Fruit fly (Drosophila melanogaster) whole organism, embryonic: Measurements from ENCODE around the gene Ptx1.
A peak's percentile ranks its signal among the peaks of the same experiment; 100 is the strongest.

Experiments
- Bdp1 ChIP-seq: fragments of 200-800 bp; sonication (Bioruptor generic); optimal IDR thresholded peaks from 3 replicates; lab custom pipeline; 2016; ENCODE audit warnings: missing biosample characterization, missing genetic modification characterization
- CG10321 ChIP-seq: fragments of 200-800 bp; sonication (Bioruptor generic); IDR thresholded peaks from 2 replicates; pipeline ENCODE4 v1.3.6; 2022; ENCODE audit warnings: missing biosample characterization, missing genetic modification characterization
- CG10366 ChIP-seq: fragments of 200-800 bp; sonication (Bioruptor generic); IDR thresholded peaks from 2 replicates; pipeline ENCODE4 v1.3.6; 2022; ENCODE audit warnings: missing biosample characterization, missing genetic modification characterization
- CG11696 ChIP-seq: fragments of 200-800 bp; sonication (Bioruptor generic); IDR thresholded peaks from 2 replicates; pipeline ENCODE4 v1.3.6; 2022; ENCODE audit warnings: missing biosample characterization, missing genetic modification characterization
- CG12071 ChIP-seq: fragments of 200-800 bp; sonication (Bioruptor generic); optimal IDR thresholded peaks from 3 replicates; lab custom pipeline; 2018; ENCODE audit warnings: missing biosample characterization, mild to moderate bottlenecking, missing genetic modification characterization
- CG12104 ChIP-seq: fragments of 200-800 bp; sonication (Bioruptor generic); optimal IDR thresholded peaks from 3 replicates; lab custom pipeline; 2016; ENCODE audit warnings: missing biosample characterization, missing genetic modification characterization
- CG1603 ChIP-seq: fragments of 200-800 bp; sonication (Bioruptor generic); optimal IDR thresholded peaks from 2 replicates; lab custom pipeline; 2019; ENCODE audit warnings: missing biosample characterization, mild to moderate bottlenecking, missing genetic modification characterization, moderate library complexity
- CG16779 ChIP-seq: fragments of 200-800 bp; sonication (Bioruptor generic); IDR thresholded peaks from 2 replicates; pipeline ENCODE4 v1.3.6; 2022; ENCODE audit warnings: missing biosample characterization, missing genetic modification characterization
- CG17186 ChIP-seq: fragments of 200-800 bp; sonication (Bioruptor generic); optimal IDR thresholded peaks from 3 replicates; lab custom pipeline; 2017; ENCODE audit warnings: missing biosample characterization, missing genetic modification reagents, missing genetic modification characterization
- CG17328 ChIP-seq: fragments of 200-800 bp; sonication (Bioruptor generic); IDR thresholded peaks from 2 replicates; pipeline ENCODE4 v1.3.6; 2022; ENCODE audit warnings: missing biosample characterization, missing genetic modification characterization
- CG18764 ChIP-seq: fragments of 200-800 bp; sonication (Bioruptor generic); optimal IDR thresholded peaks from 3 replicates; lab custom pipeline; 2016; ENCODE audit warnings: missing biosample characterization, missing genetic modification characterization
- CG32772 ChIP-seq: fragments of 200-800 bp; sonication (Bioruptor generic); IDR thresholded peaks from 2 replicates; pipeline ENCODE4 v1.3.6; 2022; ENCODE audit warnings: missing biosample characterization, missing genetic modification characterization
- CG3726 ChIP-seq: fragments of 200-800 bp; sonication (Bioruptor generic); IDR thresholded peaks from 3 replicates; pipeline ENCODE4, ENCODE4 v1.3.6; 2022; ENCODE audit warnings: missing biosample characterization, missing genetic modification characterization
- CG4282 ChIP-seq: fragments of 200-800 bp; sonication (Bioruptor generic); optimal IDR thresholded peaks from 2 replicates; lab custom pipeline; 2016; ENCODE audit warnings: missing biosample characterization, missing genetic modification characterization
- CG4328 ChIP-seq: fragments of 200-800 bp; sonication (Bioruptor generic); optimal IDR thresholded peaks from 3 replicates; lab custom pipeline; 2017; ENCODE audit warnings: missing biosample characterization, missing genetic modification reagents, missing genetic modification characterization
- CG7271 ChIP-seq: fragments of 200-800 bp; sonication (Bioruptor generic); optimal IDR thresholded peaks from 2 replicates; lab custom pipeline; 2018; ENCODE audit warnings: missing biosample characterization, mild to moderate bottlenecking, missing genetic modification characterization, moderate library complexity
- CG9876 ChIP-seq: fragments of 200-800 bp; sonication (Bioruptor generic); optimal IDR thresholded peaks from 2 replicates; lab custom pipeline; 2016; ENCODE audit warnings: missing biosample characterization, missing genetic modification characterization
- CG9932 ChIP-seq: fragments of 200-800 bp; sonication (Bioruptor generic); IDR thresholded peaks from 2 replicates; pipeline ENCODE4 v1.3.6; 2022; ENCODE audit warnings: missing biosample characterization, missing genetic modification characterization
- E2f2 ChIP-seq: fragments of 200-800 bp; sonication (Bioruptor generic); IDR thresholded peaks from 2 replicates; pipeline ENCODE4 v1.3.6; 2022; ENCODE audit warnings: missing biosample characterization, missing genetic modification characterization
- Ets65A ChIP-seq: fragments of 200-800 bp; sonication (Bioruptor generic); peaks from one replicate; lab custom pipeline; 2016; ENCODE audit warnings: missing biosample characterization, missing genetic modification characterization
- Gug ChIP-seq: fragments of 200-800 bp; sonication (Bioruptor generic); IDR thresholded peaks from 4 replicates; pipeline ENCODE4 v1.3.6; 2022; ENCODE audit warnings: missing biosample characterization, missing genetic modification characterization
- HHEX ChIP-seq: fragments of 200-800 bp; sonication (Bioruptor generic); optimal IDR thresholded peaks from 3 replicates; lab custom pipeline; 2017; ENCODE audit warnings: missing biosample characterization, mild to moderate bottlenecking, missing genetic modification characterization, missing genetic modification reagents
- Hand ChIP-seq: fragments of 200-800 bp; sonication (Bioruptor generic); optimal IDR thresholded peaks from 2 replicates; lab custom pipeline; 2017; ENCODE audit warnings: mild to moderate bottlenecking, missing biosample characterization, missing genetic modification reagents, missing genetic modification characterization
- Hey ChIP-seq: fragments of 200-800 bp; sonication (Bioruptor generic); optimal IDR thresholded peaks from 3 replicates; lab custom pipeline; 2018; ENCODE audit warnings: missing biosample characterization, mild to moderate bottlenecking, missing genetic modification characterization
- HmgD ChIP-seq: fragments of 200-800 bp; sonication (Bioruptor generic); optimal IDR thresholded peaks from 3 replicates; lab custom pipeline; 2016; ENCODE audit warnings: missing biosample characterization, missing genetic modification characterization
- Lhr ChIP-seq: fragments of 200-800 bp; sonication (Bioruptor generic); optimal IDR thresholded peaks from 3 replicates; lab custom pipeline; 2017; ENCODE audit warnings: mild to moderate bottlenecking, missing biosample characterization, missing genetic modification reagents, missing genetic modification characterization
- Mrtf ChIP-seq: fragments of 200-800 bp; sonication (Bioruptor generic); IDR thresholded peaks from 3 replicates; pipeline ENCODE4 v1.3.6; 2022; ENCODE audit warnings: missing biosample characterization, missing genetic modification characterization
- Rfx ChIP-seq: fragments of 200-800 bp; sonication (Bioruptor generic); IDR thresholded peaks from 2 replicates; pipeline ENCODE4 v1.3.6; 2022; ENCODE audit warnings: missing biosample characterization, missing genetic modification characterization
- TFAM ChIP-seq: fragments of 200-800 bp; sonication (Bioruptor generic); optimal IDR thresholded peaks from 2 replicates; lab custom pipeline; 2017; ENCODE audit warnings: missing biosample characterization, missing genetic modification characterization, inconsistent platforms
- ash1 ChIP-seq: fragments of 200-800 bp; sonication (Bioruptor generic); optimal IDR thresholded peaks from 2 replicates; lab custom pipeline; 2018; ENCODE audit warnings: missing biosample characterization, mild to moderate bottlenecking, missing genetic modification characterization
- ato ChIP-seq: fragments of 200-800 bp; sonication (Bioruptor generic); IDR thresholded peaks from 2 replicates; pipeline ENCODE4 v1.3.6; 2022; ENCODE audit warnings: missing biosample characterization, missing genetic modification characterization; ENCODE audit not compliant: partially characterized antibody
- bowl ChIP-seq: fragments of 200-800 bp; sonication (Bioruptor generic); IDR thresholded peaks from 2 replicates; pipeline ENCODE4 v1.3.6; 2022; ENCODE audit warnings: missing biosample characterization, missing genetic modification characterization
- bsh ChIP-seq, 2 experiments: fragments of 200-800 bp; sonication (Bioruptor generic); optimal IDR thresholded peaks; 2 replicates each; lab custom pipeline; 2017 to 2018; ENCODE audit warnings: mild to moderate bottlenecking in 2 of 2, missing biosample characterization in 2 of 2, missing genetic modification characterization in 2 of 2, moderate library complexity in 1 of 2
- chn ChIP-seq: fragments of 200-800 bp; sonication (Bioruptor generic); optimal IDR thresholded peaks from 2 replicates; lab custom pipeline; 2016; ENCODE audit warnings: missing biosample characterization, missing genetic modification characterization
- dm ChIP-seq: fragments of 200-800 bp; sonication (Bioruptor generic); optimal IDR thresholded peaks from 3 replicates; lab custom pipeline; 2016; ENCODE audit warnings: missing biosample characterization, missing genetic modification characterization
- dpn ChIP-seq, 2 experiments: fragments of 200-800 bp; sonication (Bioruptor generic); optimal IDR thresholded peaks; 3 replicates each; lab custom pipeline; 2016; ENCODE audit warnings: missing biosample characterization in 2 of 2, missing genetic modification characterization in 2 of 2
- dysf ChIP-seq: fragments of 200-800 bp; sonication (Bioruptor generic); IDR thresholded peaks from 3 replicates; pipeline ENCODE4 v1.3.6; 2022; ENCODE audit warnings: missing biosample characterization, missing genetic modification characterization
- fd102C ChIP-seq: fragments of 200-800 bp; sonication (Bioruptor generic); optimal IDR thresholded peaks from 2 replicates; lab custom pipeline; 2018; ENCODE audit warnings: missing biosample characterization, mild to moderate bottlenecking, missing genetic modification characterization, moderate library complexity
- fd64A ChIP-seq: fragments of 200-800 bp; sonication (Bioruptor generic); optimal IDR thresholded peaks from 3 replicates; lab custom pipeline; 2018; ENCODE audit warnings: missing biosample characterization, mild to moderate bottlenecking, missing genetic modification characterization
- lab ChIP-seq: fragments of 200-800 bp; sonication (Bioruptor generic); optimal IDR thresholded peaks from 3 replicates; lab custom pipeline; 2017; ENCODE audit warnings: missing biosample characterization, missing genetic modification characterization, mild to moderate bottlenecking, moderate library complexity, missing genetic modification reagents
- org-1 ChIP-seq: fragments of 200-800 bp; sonication (Bioruptor generic); optimal IDR thresholded peaks from 2 replicates; lab custom pipeline; 2017; ENCODE audit warnings: missing biosample characterization, missing genetic modification characterization
- otp ChIP-seq: fragments of 200-800 bp; sonication (Bioruptor generic); IDR thresholded peaks from 3 replicates; pipeline ENCODE4, ENCODE4 v1.3.6; 2022; ENCODE audit warnings: missing biosample characterization, missing genetic modification characterization
- p53 ChIP-seq: fragments of 200-800 bp; sonication (Bioruptor generic); optimal IDR thresholded peaks from 2 replicates; lab custom pipeline; 2016; ENCODE audit warnings: missing biosample characterization, missing genetic modification characterization
- pan ChIP-seq, 4 experiments: fragments of >200 bp in 3 of 4; fragments of 200-800 bp in 1 of 4; sonication (Bioruptor generic) in 1 of 4; optimal IDR thresholded peaks in 3 of 4; IDR thresholded peaks in 1 of 4; 2 replicates each; pipeline versions ENCODE4 v1.3.6 to Lab custom; 2017 to 2022; ENCODE audit warnings: missing biosample characterization in 2 of 4, missing genetic modification characterization in 2 of 4, mixed read lengths in 1 of 4
- sd ChIP-seq: fragments of 200-800 bp; sonication (Bioruptor generic); optimal IDR thresholded peaks from 3 replicates; lab custom pipeline; 2018; ENCODE audit warnings: missing biosample characterization, mild to moderate bottlenecking, missing genetic modification characterization, moderate library complexity
- sens ChIP-seq: fragments of 200-800 bp; sonication (Bioruptor generic); peaks from one replicate; lab custom pipeline; 2016; ENCODE audit warnings: missing biosample characterization, missing genetic modification characterization
- sqz ChIP-seq: fragments of 200-800 bp; sonication (Bioruptor generic); optimal IDR thresholded peaks from 3 replicates; lab custom pipeline; 2018; ENCODE audit warnings: missing biosample characterization, mild to moderate bottlenecking, missing genetic modification characterization
- tio ChIP-seq: fragments of 200-800 bp; sonication (Bioruptor generic); optimal IDR thresholded peaks from 2 replicates; lab custom pipeline; 2017; ENCODE audit warnings: missing biosample characterization, missing genetic modification characterization, inconsistent platforms
- tna ChIP-seq: fragments of 200-800 bp; sonication (Bioruptor generic); IDR thresholded peaks from 2 replicates; pipeline ENCODE4 v1.3.6; 2022; ENCODE audit warnings: missing biosample characterization, missing genetic modification characterization; ENCODE audit not compliant: partially characterized antibody
- wor ChIP-seq: fragments of 200-800 bp; sonication (Bioruptor generic); IDR thresholded peaks from 2 replicates; pipeline ENCODE4 v1.3.6; 2022; ENCODE audit warnings: missing biosample characterization, missing genetic modification characterization
- zfh2 ChIP-seq: fragments of 200-800 bp; sonication (Bioruptor generic); optimal IDR thresholded peaks from 2 replicates; lab custom pipeline; 2016; ENCODE audit warnings: missing biosample characterization, missing genetic modification characterization

Gene Ptx1

dm6 chr3R:30874679-30875078 is 37.9 kb upstream of the Ptx1 start (continued):
- no peak for TF ChIP-seq dm (GFP tag; lab: Kevin White, UChicago)
- no peak for TF ChIP-seq CG4328 (GFP tag; lab: Kevin White, UChicago)
- no peak for TF ChIP-seq Lhr (GFP tag; lab: Kevin White, UChicago)
- TF ChIP-seq CG12104 (GFP tag; lab: Kevin White, UChicago), result no peak
- TF ChIP-seq CG9876 (GFP tag; lab: Kevin White, UChicago), result no peak
- TF ChIP-seq CG4282 (GFP tag; lab: Kevin White, UChicago), result no peak
- TF ChIP-seq sqz (GFP tag; lab: Kevin White, UChicago), result no peak
- peak; percentile 34; the same call in 1 of the 3 replicates for TF ChIP-seq dysf
- no peak for TF ChIP-seq fd64A
- TF ChIP-seq fd102C (GFP tag; lab: Kevin White, UChicago), result no peak
- 0 out of 2 replicates have a peak, but pooled peaks have one; percentile 12 for TF ChIP-seq Rfx (GFP tag; lab: Robert Waterston, UW)
- peak; percentile 21; the same call in 1 of the 2 replicates for TF ChIP-seq CG32772 (GFP tag; lab: Robert Waterston, UW)
- no peak for TF ChIP-seq Mrtf
- TF ChIP-seq CG10366 (GFP tag; lab: Robert Waterston, UW), result no peak
- peak; percentile 61 for TF ChIP-seq CG12071
- TF ChIP-seq sd (tag; lab: Kevin White, UChicago), result no peak
- no peak for TF ChIP-seq Hey (tag; lab: Kevin White, UChicago)
- peak in 1 of 2 experiments; percentile 1 for TF ChIP-seq dpn (GFP tag; optimal IDR thresholded peaks at IDR 0.05; lab: Kevin White, UChicago)
- peak; percentile 7 for TF ChIP-seq lab (GFP tag; lab: Kevin White, UChicago)
- TF ChIP-seq E2f2 (GFP tag; lab: Robert Waterston, UW), result no peak
- TF ChIP-seq CG11696 (GFP tag; lab: Robert Waterston, UW), result no peak
- TF ChIP-seq Bdp1, result no peak
- 0 out of 2 replicates have a peak, but pooled peaks have one; percentile 14 for TF ChIP-seq CG17328 (GFP tag; lab: Robert Waterston, UW)
- TF ChIP-seq zfh2, result no peak
- no peak for TF ChIP-seq wor (GFP tag; lab: Robert Waterston, UW)
- TF ChIP-seq CG1603 (tag; lab: Kevin White, UChicago), result peak; percentile 44
- no peak for TF ChIP-seq CG17186 (GFP tag; lab: Kevin White, UChicago)
- TF ChIP-seq CG10321 (GFP tag; lab: Robert Waterston, UW), result no peak
- TF ChIP-seq Ets65A (GFP tag; lab: Kevin White, UChicago), result peak; percentile 62
- TF ChIP-seq CG18764 (GFP tag; lab: Kevin White, UChicago), result no peak
- TF ChIP-seq otp (GFP tag; lab: Robert Waterston, UW), result no peak
- TF ChIP-seq Hand, result no peak
- peak in 1 of 2 experiments; percentile 37 for TF ChIP-seq bsh (GFP tag; optimal IDR thresholded peaks at IDR 0.05; lab: Kevin White, UChicago)
- no peak for TF ChIP-seq pan (optimal IDR thresholded peaks at IDR 0.05; lab: Kevin White, UChicago)
- peak in 1 of 2 experiments; percentile 28 for TF ChIP-seq pan (GFP tag; optimal IDR thresholded peaks at IDR 0.05 in 1 of 2, IDR thresholded peaks at IDR 0.05 in 1 of 2)
- TF ChIP-seq CG16779, result no peak
- TF ChIP-seq HHEX (GFP tag; lab: Kevin White, UChicago), result no peak
- no peak for TF ChIP-seq tna
- TF ChIP-seq HmgD (GFP tag; lab: Kevin White, UChicago), result no peak
- no peak for TF ChIP-seq bowl (GFP tag; lab: Robert Waterston, UW)
- TF ChIP-seq tio (GFP tag; lab: Kevin White, UChicago), result no peak
- peak; percentile 74 for TF ChIP-seq sens
- TF ChIP-seq CG3726 (GFP tag; lab: Robert Waterston, UW), result 0 out of 3 replicates have a peak, but pooled peaks have one; percentile 28
- no peak for TF ChIP-seq org-1 (GFP tag; lab: Kevin White, UChicago)
- TF ChIP-seq chn (GFP tag; lab: Kevin White, UChicago), result no peak
- TF ChIP-seq CG9932 (GFP tag; lab: Robert Waterston, UW), result no peak
- TF ChIP-seq p53 (GFP tag; lab: Kevin White, UChicago), result no peak
- no peak for TF ChIP-seq TFAM (GFP tag; lab: Kevin White, UChicago)
- TF ChIP-seq Gug (GFP tag; lab: Robert Waterston, UW), result no peak
- no peak for TF ChIP-seq ato (GFP tag; lab: Robert Waterston, UW)
- no peak for TF ChIP-seq CG7271 (tag; lab: Kevin White, UChicago)
- no peak for TF ChIP-seq ash1
